Fruit fly (Drosophila melanogaster) whole organism, embryonic: ENCODE measurements around the gene CG15343.

Experiments used
- Blimp-1 ChIP-seq: fragments of 200-800 bp; sonication (Bioruptor generic); optimal IDR thresholded peaks from 3 replicates; lab custom pipeline; 2018; ENCODE audit warnings: missing biosample characterization, missing genetic modification characterization, mild to moderate bottlenecking, moderate library complexity, missing genetic modification reagents
- CG10267 ChIP-seq: fragments of 200-800 bp; sonication (Bioruptor generic); optimal IDR thresholded peaks from 2 replicates; lab custom pipeline; 2018; ENCODE audit warnings: missing biosample characterization, mild to moderate bottlenecking, missing genetic modification characterization, moderate library complexity
- CG10462 ChIP-seq: fragments of 200-800 bp; sonication (Bioruptor generic); optimal IDR thresholded peaks from 2 replicates; lab custom pipeline; 2016; ENCODE audit warnings: missing biosample characterization, missing genetic modification characterization
- CG10654 ChIP-seq: fragments of 200-800 bp; sonication (Bioruptor generic); optimal IDR thresholded peaks from 2 replicates; lab custom pipeline; 2016; ENCODE audit warnings: missing biosample characterization, missing genetic modification characterization
- CG12104 ChIP-seq: fragments of 200-800 bp; sonication (Bioruptor generic); optimal IDR thresholded peaks from 3 replicates; lab custom pipeline; 2016; ENCODE audit warnings: missing biosample characterization, missing genetic modification characterization
- CG13123 ChIP-seq: fragments of 200-800 bp; sonication (Bioruptor generic); optimal IDR thresholded peaks from 2 replicates; lab custom pipeline; 2016; ENCODE audit warnings: missing biosample characterization, missing genetic modification characterization
- CG14965 ChIP-seq: fragments of 200-800 bp; sonication (Bioruptor generic); optimal IDR thresholded peaks from 2 replicates; lab custom pipeline; 2016; ENCODE audit warnings: missing biosample characterization, missing genetic modification characterization, borderline replicate concordance
- CG17568 ChIP-seq: fragments of 200-800 bp; sonication (Bioruptor generic); optimal IDR thresholded peaks from 2 replicates; lab custom pipeline; 2018; ENCODE audit warnings: missing biosample characterization, mild to moderate bottlenecking, missing genetic modification characterization, moderate library complexity
- CG18764 ChIP-seq: fragments of 200-800 bp; sonication (Bioruptor generic); optimal IDR thresholded peaks from 3 replicates; lab custom pipeline; 2016; ENCODE audit warnings: missing biosample characterization, missing genetic modification characterization
- CG30431 ChIP-seq: fragments of 200-800 bp; sonication (Bioruptor generic); optimal IDR thresholded peaks from 2 replicates; lab custom pipeline; 2017; ENCODE audit warnings: missing biosample characterization, missing genetic modification characterization
- CG3163 ChIP-seq: fragments of 200-800 bp; sonication (Bioruptor generic); optimal IDR thresholded peaks from 3 replicates; lab custom pipeline; 2016; ENCODE audit warnings: missing biosample characterization, missing genetic modification characterization
- CG4617 ChIP-seq: fragments of 200-800 bp; sonication (Bioruptor generic); optimal IDR thresholded peaks from 3 replicates; lab custom pipeline; 2016; ENCODE audit warnings: missing biosample characterization, missing genetic modification characterization, borderline replicate concordance
- CG7745 ChIP-seq: fragments of 200-800 bp; sonication (Bioruptor generic); optimal IDR thresholded peaks from 2 replicates; lab custom pipeline; 2018; ENCODE audit warnings: missing biosample characterization, mild to moderate bottlenecking, missing genetic modification characterization, moderate library complexity
- CG7928 ChIP-seq: fragments of 200-800 bp; sonication (Bioruptor generic); optimal IDR thresholded peaks from 2 replicates; lab custom pipeline; 2017; ENCODE audit warnings: missing biosample characterization, mild to moderate bottlenecking, missing genetic modification characterization
- D19B ChIP-seq: fragments of 200-800 bp; sonication (Bioruptor generic); optimal IDR thresholded peaks from 2 replicates; lab custom pipeline; 2017; ENCODE audit warnings: missing biosample characterization, mild to moderate bottlenecking, missing genetic modification characterization
- Dfd ChIP-seq, 2 experiments: fragments of >200 bp; optimal IDR thresholded peaks; 2 replicates each; lab custom pipeline; 2017; ENCODE audit warnings: missing biosample characterization in 2 of 2, missing genetic modification characterization in 2 of 2
- Eip74EF ChIP-seq, 2 experiments: fragments of 200-800 bp in 1 of 2; fragments of >200 bp in 1 of 2; sonication (Bioruptor generic) in 1 of 2; optimal IDR thresholded peaks; 2 replicates each; lab custom pipeline; 2017 to 2019; ENCODE audit warnings: missing biosample characterization in 2 of 2, missing genetic modification characterization in 2 of 2, mild to moderate bottlenecking in 1 of 2, moderate library complexity in 1 of 2
- Fer1 ChIP-seq: fragments of 200-800 bp; sonication (Bioruptor generic); optimal IDR thresholded peaks from 2 replicates; lab custom pipeline; 2017; ENCODE audit warnings: missing biosample characterization, mild to moderate bottlenecking, missing genetic modification characterization
- Hr39 ChIP-seq: fragments of >200 bp; optimal IDR thresholded peaks from 2 replicates; lab custom pipeline; 2017
- Kr ChIP-seq: fragments of 200-800 bp; sonication (Bioruptor generic); optimal IDR thresholded peaks from 2 replicates; lab custom pipeline; 2017; ENCODE audit warnings: missing biosample characterization, mild to moderate bottlenecking, missing genetic modification characterization
- Med ChIP-seq: fragments of 200-800 bp; sonication (Bioruptor generic); peaks from one replicate; lab custom pipeline; 2016; ENCODE audit warnings: missing biosample characterization, missing genetic modification characterization, mild to moderate bottlenecking, inconsistent platforms, moderate library complexity
- Mes4 ChIP-seq: fragments of 200-800 bp; sonication (Bioruptor generic); optimal IDR thresholded peaks from 2 replicates; lab custom pipeline; 2016; ENCODE audit warnings: missing biosample characterization, missing genetic modification characterization
- Ravus ChIP-seq: fragments of 200-800 bp; sonication (Bioruptor generic); IDR thresholded peaks from 2 replicates; pipeline ENCODE4 v1.3.6; 2022; ENCODE audit warnings: missing biosample characterization, missing genetic modification characterization
- Xrp1 ChIP-seq: fragments of 200-800 bp; sonication (Bioruptor generic); IDR thresholded peaks from 2 replicates; pipeline ENCODE4 v1.3.6; 2022; ENCODE audit warnings: missing biosample characterization, missing genetic modification characterization
- ac ChIP-seq: fragments of 200-800 bp; sonication (Bioruptor generic); optimal IDR thresholded peaks from 3 replicates; lab custom pipeline; 2017; ENCODE audit warnings: missing biosample characterization, mild to moderate bottlenecking, missing genetic modification characterization
- cato ChIP-seq: fragments of 200-800 bp; sonication (Bioruptor generic); optimal IDR thresholded peaks from 2 replicates; lab custom pipeline; 2016; ENCODE audit warnings: missing biosample characterization, missing genetic modification characterization, borderline replicate concordance
- crp ChIP-seq, 2 experiments: fragments of 200-800 bp; sonication (Bioruptor generic); optimal IDR thresholded peaks; 2 replicates in 1 of 2; 3 replicates in 1 of 2; lab custom pipeline; 2017; ENCODE audit warnings: missing biosample characterization in 2 of 2, missing genetic modification characterization in 2 of 2, mild to moderate bottlenecking in 1 of 2, moderate library complexity in 1 of 2
- eve ChIP-seq, 2 experiments: fragments of >200 bp; optimal IDR thresholded peaks; 2 replicates each; lab custom pipeline; 2017; ENCODE audit warnings: missing biosample characterization in 2 of 2, missing genetic modification characterization in 2 of 2
- ewg ChIP-seq: fragments of 200-800 bp; sonication (Bioruptor generic); optimal IDR thresholded peaks from 3 replicates; lab custom pipeline; 2017; ENCODE audit warnings: mild to moderate bottlenecking, missing biosample characterization, missing genetic modification reagents, missing genetic modification characterization
- fd102C ChIP-seq: fragments of 200-800 bp; sonication (Bioruptor generic); optimal IDR thresholded peaks from 2 replicates; lab custom pipeline; 2018; ENCODE audit warnings: missing biosample characterization, mild to moderate bottlenecking, missing genetic modification characterization, moderate library complexity
- jing ChIP-seq: fragments of 200-800 bp; sonication (Bioruptor generic); optimal IDR thresholded peaks from 2 replicates; lab custom pipeline; 2018; ENCODE audit warnings: missing biosample characterization, mild to moderate bottlenecking, missing genetic modification characterization
- luna ChIP-seq: fragments of 200-800 bp; sonication (Bioruptor generic); optimal IDR thresholded peaks from 2 replicates; lab custom pipeline; 2016; ENCODE audit warnings: missing biosample characterization, missing genetic modification characterization
- mirr ChIP-seq: fragments of 200-800 bp; sonication (Bioruptor generic); optimal IDR thresholded peaks from 3 replicates; lab custom pipeline; 2018; ENCODE audit warnings: missing biosample characterization, mild to moderate bottlenecking, missing genetic modification characterization
- nau ChIP-seq: fragments of 200-800 bp; sonication (Bioruptor generic); optimal IDR thresholded peaks from 3 replicates; lab custom pipeline; 2017; ENCODE audit warnings: missing biosample characterization, mild to moderate bottlenecking, missing genetic modification characterization, missing genetic modification reagents
- scrt ChIP-seq: fragments of 200-800 bp; sonication (Bioruptor generic); optimal IDR thresholded peaks from 2 replicates; lab custom pipeline; 2018; ENCODE audit warnings: missing biosample characterization, mild to moderate bottlenecking, missing genetic modification characterization, moderate library complexity
- sens ChIP-seq: fragments of 200-800 bp; sonication (Bioruptor generic); peaks from one replicate; lab custom pipeline; 2016; ENCODE audit warnings: missing biosample characterization, missing genetic modification characterization

CG15343 gene

DNA sequence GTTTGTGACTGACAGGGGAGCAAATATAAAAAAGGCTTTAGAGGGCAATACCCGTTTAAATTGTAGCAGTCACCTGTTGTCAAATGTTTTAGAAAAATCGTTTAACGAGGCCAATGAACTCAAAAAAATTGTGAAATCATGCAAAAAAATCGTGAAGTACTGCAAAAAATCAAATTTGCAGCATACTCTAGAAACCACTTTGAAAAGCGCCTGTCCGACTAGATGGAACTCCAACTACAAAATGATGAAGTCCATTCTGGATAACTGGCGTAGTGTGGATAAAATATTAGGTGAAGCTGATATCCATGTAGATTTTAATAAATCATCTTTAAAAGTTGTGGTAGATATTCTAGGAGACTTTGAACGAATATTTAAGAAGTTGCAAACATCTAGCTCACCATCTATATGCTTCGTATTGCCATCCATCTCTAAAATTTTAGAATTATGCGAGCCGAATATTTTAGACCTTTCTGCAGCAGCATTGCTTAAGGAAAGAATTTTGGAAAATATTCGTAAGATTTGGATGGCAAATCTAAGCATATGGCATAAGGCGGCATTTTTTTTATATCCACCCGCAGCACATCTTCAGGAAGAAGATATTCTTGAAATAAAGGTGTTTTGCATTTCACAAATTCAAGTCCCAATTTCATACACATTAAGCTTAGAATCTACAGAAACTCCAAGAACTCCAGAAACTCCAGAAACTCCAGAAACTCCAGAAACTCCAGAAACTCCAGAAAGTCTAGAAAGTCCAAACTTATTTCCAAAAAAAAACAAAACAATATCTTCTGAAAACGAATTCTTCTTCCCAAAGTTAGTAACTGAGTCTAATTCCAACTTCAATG is 21.1 kb upstream of the CG15343 start:
- TF ChIP-seq CG17568 (GFP tag; lab: Kevin White, UChicago): peak; percentile 6
- peak; percentile 75 to 93 for TF ChIP-seq Dfd (GFP tag; optimal IDR thresholded peaks at IDR 0.05; lab: Kevin White, UChicago)
- TF ChIP-seq sens: peak; percentile 83
- TF ChIP-seq cato: peak; percentile 1
- TF ChIP-seq CG13123 (GFP tag; lab: Kevin White, UChicago): peak; percentile 7
- TF ChIP-seq nau (GFP tag; lab: Kevin White, UChicago): peak; percentile 50
- TF ChIP-seq ewg (GFP tag; lab: Kevin White, UChicago): no peak
- peak; percentile 35 for TF ChIP-seq fd102C
- TF ChIP-seq crp (GFP tag; optimal IDR thresholded peaks at IDR 0.05; lab: Kevin White, UChicago): peak in 1 of 2 experiments; percentile 53
- no peak for TF ChIP-seq CG14965 (GFP tag; lab: Kevin White, UChicago)
- no peak for TF ChIP-seq Med (GFP tag; lab: Kevin White, UChicago)
- TF ChIP-seq Eip74EF (GFP tag; optimal IDR thresholded peaks at IDR 0.05; lab: Kevin White, UChicago): peak in 1 of 2 experiments; percentile 76
- peak in 1 of 2 experiments; percentile 59 for TF ChIP-seq eve (GFP tag; optimal IDR thresholded peaks at IDR 0.05; lab: Kevin White, UChicago)
- TF ChIP-seq CG10462 (GFP tag; lab: Kevin White, UChicago): no peak
- no peak for TF ChIP-seq luna (GFP tag; lab: Kevin White, UChicago)
- no peak for TF ChIP-seq Fer1 (GFP tag; lab: Kevin White, UChicago)
- peak; percentile 57 for TF ChIP-seq Kr
- peak; percentile 49 for TF ChIP-seq jing (GFP tag; lab: Kevin White, UChicago)
- peak; percentile 61 for TF ChIP-seq CG10654 (GFP tag; lab: Kevin White, UChicago)
- TF ChIP-seq Ravus (GFP tag; lab: Robert Waterston, UW): no peak
- TF ChIP-seq D19B (GFP tag; lab: Kevin White, UChicago): peak; percentile 59
- peak; percentile 76 for TF ChIP-seq CG18764 (GFP tag; lab: Kevin White, UChicago)
- peak; percentile 84 for TF ChIP-seq ac (GFP tag; lab: Kevin White, UChicago)

DNA sequence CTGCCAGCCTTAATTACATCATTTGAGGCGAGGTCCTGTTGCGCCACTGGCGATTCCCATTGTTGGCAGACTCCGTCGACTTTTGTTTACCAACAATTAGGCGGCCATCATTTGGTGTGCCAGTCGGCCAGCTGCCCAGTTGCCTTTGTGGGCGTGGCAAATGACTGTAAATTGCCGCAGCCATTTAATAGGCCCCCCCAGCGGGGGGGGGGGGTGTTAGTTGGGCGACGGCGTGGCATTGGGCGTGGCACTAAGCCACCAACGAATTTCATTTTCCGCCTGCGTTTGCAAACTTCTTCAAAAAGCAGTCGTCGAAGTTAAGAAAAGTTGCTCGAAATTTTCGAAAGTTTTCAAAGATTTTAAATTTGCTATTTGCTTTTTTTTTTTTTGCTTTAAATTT is 13.3 kb upstream of the CG15343 start:
- no peak for TF ChIP-seq CG7745 (tag; lab: Kevin White, UChicago)
- peak; percentile 2 for TF ChIP-seq scrt (GFP tag; lab: Kevin White, UChicago)
- no peak for TF ChIP-seq CG4617
- peak; percentile 47 for TF ChIP-seq Hr39 (lab: Kevin White, UChicago)
- TF ChIP-seq CG3163: no peak

DNA sequence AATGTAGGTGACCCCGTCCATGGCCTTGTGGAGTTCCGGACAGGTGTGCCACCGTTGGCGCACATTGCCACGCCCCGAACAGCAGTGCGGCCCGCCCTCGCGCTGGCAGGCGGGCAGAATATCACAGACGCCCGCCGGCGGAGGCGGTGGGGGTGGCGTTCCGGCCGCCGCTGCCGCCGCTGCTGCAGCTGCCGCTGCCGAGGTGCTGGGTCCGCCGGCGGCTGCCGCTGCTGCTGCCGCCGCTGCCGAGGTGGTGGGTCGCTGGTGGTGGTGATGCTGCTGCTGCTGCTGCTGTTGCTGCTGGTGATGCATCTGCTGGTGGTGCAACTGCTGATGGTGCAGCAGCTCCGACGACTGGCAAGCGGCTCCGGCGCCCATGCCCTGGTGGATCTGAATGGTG is 11.4 kb upstream of the CG15343 start:
- TF ChIP-seq Blimp-1 (GFP tag; lab: Kevin White, UChicago) (no peak), CG12104 (GFP tag; lab: Kevin White, UChicago) (no peak), CG7928 (GFP tag; lab: Kevin White, UChicago) (no peak), mirr (GFP tag; lab: Kevin White, UChicago) (no peak), Mes4 (GFP tag; lab: Kevin White, UChicago) (no peak), sens (peak; percentile 61), CG10267 (tag; lab: Kevin White, UChicago) (no peak), Xrp1 (no peak), CG30431 (GFP tag; lab: Kevin White, UChicago) (no peak)
